Fruit fly (Drosophila melanogaster) whole organism, prepupa: ENCODE data around the gene Acp98AB.

Experiments
- CG1621 ChIP-seq: fragments of 200-800 bp; sonication (Bioruptor generic); optimal IDR thresholded peaks from 3 replicates; lab custom pipeline; 2018; ENCODE audit warnings: missing biosample characterization, mild to moderate bottlenecking, missing genetic modification characterization
- CG3032 ChIP-seq: fragments of 200-800 bp; optimal IDR thresholded peaks from 2 replicates; lab custom pipeline; 2019; ENCODE audit warnings: missing biosample characterization, mild to moderate bottlenecking, missing genetic modification characterization, moderate library complexity
- CG4318 ChIP-seq: fragments of 200-800 bp; sonication (Bioruptor generic); optimal IDR thresholded peaks from 3 replicates; lab custom pipeline; 2017; ENCODE audit warnings: missing biosample characterization, mild to moderate bottlenecking, missing genetic modification characterization
- CG6854 ChIP-seq: fragments of 200-800 bp; sonication (Bioruptor generic); optimal IDR thresholded peaks from 2 replicates; lab custom pipeline; 2017; ENCODE audit warnings: missing biosample characterization, mild to moderate bottlenecking, missing genetic modification characterization
- Ets21C ChIP-seq: fragments of 200-800 bp; sonication (Bioruptor generic); optimal IDR thresholded peaks from 3 replicates; lab custom pipeline; 2016; ENCODE audit warnings: missing biosample characterization, missing genetic modification characterization
- Gug ChIP-seq: fragments of 200-800 bp; sonication (Bioruptor generic); IDR thresholded peaks from 2 replicates; pipeline ENCODE4 v1.3.6; 2022; ENCODE audit warnings: missing biosample characterization, missing genetic modification characterization
- Smox ChIP-seq: fragments of 200-800 bp; sonication (Bioruptor generic); optimal IDR thresholded peaks from 3 replicates; lab custom pipeline; 2016; ENCODE audit warnings: missing biosample characterization, missing genetic modification characterization
- Sox15 ChIP-seq: fragments of 200-800 bp; sonication (Bioruptor generic); optimal IDR thresholded peaks from 3 replicates; lab custom pipeline; 2016; ENCODE audit warnings: missing biosample characterization, missing genetic modification characterization
- dac ChIP-seq: fragments of 200-800 bp; sonication (Bioruptor generic); optimal IDR thresholded peaks from 2 replicates; lab custom pipeline; 2017; ENCODE audit warnings: missing biosample characterization, mild to moderate bottlenecking, missing genetic modification characterization
- fkh ChIP-seq: fragments of 200-800 bp; sonication (Bioruptor generic); optimal IDR thresholded peaks from 3 replicates; lab custom pipeline; 2017; ENCODE audit warnings: missing biosample characterization, mild to moderate bottlenecking, missing genetic modification characterization, moderate library complexity
- lz ChIP-seq: fragments of 200-800 bp; sonication (Bioruptor generic); optimal IDR thresholded peaks from 3 replicates; lab custom pipeline; 2016; ENCODE audit warnings: missing biosample characterization, missing genetic modification characterization

DNA sequence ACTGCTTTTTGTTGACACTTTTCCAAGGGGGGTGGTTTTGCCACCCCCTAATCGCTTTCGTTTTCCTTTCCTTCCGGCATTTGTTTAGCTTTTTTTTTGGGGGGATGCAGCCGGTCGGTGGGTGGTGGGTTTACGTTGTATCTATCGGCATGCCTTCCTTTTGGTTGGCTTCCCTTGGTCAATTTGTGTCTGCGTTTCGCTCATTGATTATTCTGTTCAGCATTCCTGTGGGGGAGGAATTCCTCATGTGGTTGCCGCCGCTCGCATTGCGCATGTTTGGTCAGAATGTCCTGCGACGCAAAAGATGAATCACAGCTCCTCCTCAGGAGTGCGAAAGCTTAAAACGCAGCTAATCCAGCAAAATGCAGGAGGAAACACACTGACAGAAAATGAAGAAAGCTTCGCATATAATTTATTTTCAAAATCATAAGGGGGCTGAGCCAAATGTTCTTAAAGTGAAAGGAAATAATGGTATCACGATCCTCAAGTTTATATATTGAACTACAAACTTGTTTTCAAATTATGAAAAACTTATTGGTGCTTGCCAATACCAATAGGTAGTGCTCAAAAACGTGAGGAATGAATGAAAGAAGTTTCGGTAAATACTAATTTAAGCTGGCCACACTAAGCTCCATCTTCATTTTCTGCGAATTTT is 42.4 kb upstream of the Acp98AB start, which contains the start of gene RpS10a:
- TF ChIP-seq CG1621 (no peak), fkh (GFP tag; lab: Kevin White, UChicago) (no peak), CG6854 (GFP tag; lab: Kevin White, UChicago) (no peak), lz (GFP tag; lab: Kevin White, UChicago) (no peak), CG3032 (tag; lab: Kevin White, UChicago) (no peak), Sox15 (no peak), CG4318 (GFP tag; lab: Kevin White, UChicago) (no peak), Smox (no peak), dac (no peak), Gug (no peak), Ets21C (GFP tag; lab: Kevin White, UChicago) (no peak)
